Worm (Caenorhabditis elegans) whole organism, L4/young adult: ENCODE results near the gene F53C3.4.

ENCODE experiments used
- dao-5 ChIP-seq: sonication (generic microtip); optimal IDR thresholded peaks from 2 replicates; lab custom pipeline; 2016; ENCODE audit warnings: missing genotype, missing genetic modification characterization, moderate library complexity, missing compliant biosample characterization
- him-1 ChIP-seq: sonication (generic microtip); optimal IDR thresholded peaks from 2 replicates; lab custom pipeline; 2016; ENCODE audit warnings: missing genotype, missing genetic modification reagents, missing genetic modification characterization, missing compliant biosample characterization

DNA sequence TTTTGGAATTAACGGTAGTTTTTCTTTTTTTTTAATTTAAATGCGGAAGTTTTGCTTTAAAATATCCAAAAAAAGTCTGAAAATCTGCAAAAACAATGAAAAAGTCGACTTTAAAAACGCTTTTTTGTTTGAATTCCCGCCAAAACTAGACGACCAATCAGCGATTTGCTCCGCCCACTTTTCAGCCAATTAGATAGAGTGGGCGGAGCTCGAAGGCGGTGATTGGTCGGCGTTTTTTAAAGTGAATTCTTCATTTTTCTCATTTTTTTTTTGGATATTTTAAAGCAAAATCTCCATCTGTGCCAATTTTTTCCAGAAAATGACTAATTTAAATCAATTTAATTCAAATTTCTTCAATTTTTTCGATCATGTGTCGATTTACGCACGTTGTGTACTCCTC, 30.0 kb downstream of the F53C3.4 start:
- TF ChIP-seq dao-5 (tag; lab: Kevin White, UChicago) (no peak), him-1 (tag; lab: Kevin White, UChicago) (no peak)
